Worm (Caenorhabditis elegans) whole organism, late embryonic: ENCODE measurements around the gene T06C12.14.
"Not testable (repeated sequence)": the region's sequence is repeated elsewhere in the genome, so short reads cannot be mapped to it uniquely, and the experiment has no call there.

ENCODE experiments used
- T23F11.4 ChIP-seq: fragments of 200-800 bp; sonication (Bioruptor generic); optimal IDR thresholded peaks from 2 replicates; lab custom pipeline; 2018; ENCODE audit warnings: mild to moderate bottlenecking, missing genetic modification characterization, missing compliant biosample characterization
- Y22D7AL.16 ChIP-seq: sonication (generic microtip); optimal IDR thresholded peaks from 2 replicates; lab custom pipeline; 2016; ENCODE audit warnings: missing genetic modification characterization, missing compliant biosample characterization
- ama-1 ChIP-seq: fragments of 150-350 bp; optimal IDR thresholded peaks from 2 replicates; lab custom pipeline; 2014
- ceh-22 ChIP-seq: sonication (generic microtip); optimal IDR thresholded peaks from 2 replicates; lab custom pipeline; 2017; ENCODE audit warnings: missing biosample characterization, missing genetic modification characterization
- ceh-30 ChIP-seq: fragments of 150-350 bp; optimal IDR thresholded peaks from 2 replicates; lab custom pipeline; 2014; ENCODE audit warnings: missing biosample characterization, missing genetic modification characterization
- ceh-34 ChIP-seq: sonication (generic microtip); optimal IDR thresholded peaks from 2 replicates; lab custom pipeline; 2016; ENCODE audit warnings: mild to moderate bottlenecking, missing genetic modification characterization, missing compliant biosample characterization
- che-1 ChIP-seq: sonication (generic microtip); optimal IDR thresholded peaks from 2 replicates; lab custom pipeline; 2016; ENCODE audit warnings: mild to moderate bottlenecking, missing genetic modification characterization, missing compliant biosample characterization
- dmd-4 ChIP-seq: sonication (generic microtip); optimal IDR thresholded peaks from 2 replicates; lab custom pipeline; 2016; ENCODE audit warnings: borderline replicate concordance, missing genetic modification characterization, missing compliant biosample characterization
- dve-1 ChIP-seq: sonication (generic microtip); optimal IDR thresholded peaks from 2 replicates; lab custom pipeline; 2017; ENCODE audit warnings: antibody characterized with exemption, mild to moderate bottlenecking, missing genetic modification characterization, missing compliant biosample characterization
- elt-2 ChIP-seq: sonication (generic microtip); optimal IDR thresholded peaks from 2 replicates; lab custom pipeline; 2016; ENCODE audit warnings: missing genetic modification reagents, missing genetic modification characterization, missing compliant biosample characterization
- elt-4 ChIP-seq: sonication (generic microtip); optimal IDR thresholded peaks from 2 replicates; lab custom pipeline; 2016; ENCODE audit warnings: missing genetic modification characterization, missing compliant biosample characterization
- eyg-1 ChIP-seq: sonication (generic microtip); optimal IDR thresholded peaks from 2 replicates; lab custom pipeline; 2016; ENCODE audit warnings: missing genotype, missing genetic modification characterization, missing compliant biosample characterization
- fkh-6 ChIP-seq: sonication (generic microtip); optimal IDR thresholded peaks from 2 replicates; lab custom pipeline; 2016; ENCODE audit warnings: missing genetic modification characterization, missing compliant biosample characterization
- gmeb-2 ChIP-seq: sonication (generic microtip); optimal IDR thresholded peaks from 2 replicates; lab custom pipeline; 2016; ENCODE audit warnings: missing genetic modification characterization, inconsistent platforms, missing compliant biosample characterization
- hlh-15 ChIP-seq: sonication (generic microtip); optimal IDR thresholded peaks from 2 replicates; lab custom pipeline; 2016; ENCODE audit warnings: missing genetic modification characterization, missing compliant biosample characterization
- hlh-8 ChIP-seq: sonication (generic microtip); optimal IDR thresholded peaks from 2 replicates; lab custom pipeline; 2016; ENCODE audit warnings: missing genotype, missing genetic modification characterization, missing compliant biosample characterization
- npax-4 ChIP-seq: sonication (generic microtip); optimal IDR thresholded peaks from 2 replicates; lab custom pipeline; 2016; ENCODE audit warnings: missing genetic modification characterization, missing compliant biosample characterization
- pat-9 ChIP-seq: fragments of 200-800 bp; sonication (Bioruptor generic); optimal IDR thresholded peaks from 2 replicates; lab custom pipeline; 2018; ENCODE audit warnings: mild to moderate bottlenecking, missing genetic modification characterization, moderate library complexity, missing compliant biosample characterization
- pha-4 ChIP-seq: fragments of 150-350 bp; optimal IDR thresholded peaks from 2 replicates; lab custom pipeline; 2018; ENCODE audit warnings: missing biosample characterization, missing genetic modification reagents, missing genetic modification characterization
- rnt-1 ChIP-seq: sonication (generic microtip); optimal IDR thresholded peaks from 2 replicates; lab custom pipeline; 2016; ENCODE audit warnings: missing genetic modification characterization, missing compliant biosample characterization
- sox-2 ChIP-seq: fragments of 200-800 bp; sonication (Bioruptor generic); IDR thresholded peaks from 2 replicates; pipeline ENCODE4 v1.3.6; 2022; ENCODE audit warnings: missing genetic modification reagents, missing genetic modification characterization, missing compliant biosample characterization
- sox-4 ChIP-seq: sonication (generic microtip); optimal IDR thresholded peaks from 2 replicates; lab custom pipeline; 2017; ENCODE audit warnings: mild to moderate bottlenecking, missing genetic modification characterization, inconsistent platforms, missing compliant biosample characterization
- tbx-2 ChIP-seq: sonication (generic microtip); optimal IDR thresholded peaks from 2 replicates; lab custom pipeline; 2016; ENCODE audit warnings: missing genetic modification characterization, missing compliant biosample characterization
- tbx-7 ChIP-seq: sonication (generic microtip); optimal IDR thresholded peaks from 2 replicates; lab custom pipeline; 2016; ENCODE audit warnings: missing genotype, missing genetic modification characterization, missing compliant biosample characterization
- ttx-3 ChIP-seq: sonication (generic microtip); optimal IDR thresholded peaks from 2 replicates; lab custom pipeline; 2016; ENCODE audit warnings: missing genetic modification reagents, missing genetic modification characterization, missing compliant biosample characterization
- unc-3 ChIP-seq, 2 experiments: fragments of 200-800 bp in 1 of 2; sonication (Bioruptor generic) in 1 of 2; sonication (generic microtip) in 1 of 2; conservative IDR thresholded peaks in 1 of 2; optimal IDR thresholded peaks in 1 of 2; 2 replicates each; pipeline versions ENCODE4 v1.3.6 to Lab custom; 2016 to 2022; ENCODE audit warnings: missing compliant biosample characterization in 2 of 2, missing genetic modification characterization in 2 of 2, missing genetic modification reagents in 1 of 2
- unc-42 ChIP-seq: sonication (generic microtip); optimal IDR thresholded peaks from 2 replicates; lab custom pipeline; 2016; ENCODE audit warnings: missing genotype, missing genetic modification characterization, missing compliant biosample characterization
- zip-5 ChIP-seq: sonication (generic microtip); optimal IDR thresholded peaks from 2 replicates; lab custom pipeline; 2016; ENCODE audit warnings: missing genetic modification characterization, missing compliant biosample characterization

The T06C12.14 gene

ce11 chrV:15929882-15930281, 30.1 kb downstream of the T06C12.14 start, which contains the start of gene srbc-77:
TSS of gene srbc-77 (plus strand) at chrV:15930182.
- not testable (repeated sequence) for TF ChIP-seq sox-2 (GFP tag; lab: Robert Waterston, UW); tbx-2 (tag; lab: Kevin White, UChicago); ama-1 (lab: Kevin White, UChicago)

DNA sequence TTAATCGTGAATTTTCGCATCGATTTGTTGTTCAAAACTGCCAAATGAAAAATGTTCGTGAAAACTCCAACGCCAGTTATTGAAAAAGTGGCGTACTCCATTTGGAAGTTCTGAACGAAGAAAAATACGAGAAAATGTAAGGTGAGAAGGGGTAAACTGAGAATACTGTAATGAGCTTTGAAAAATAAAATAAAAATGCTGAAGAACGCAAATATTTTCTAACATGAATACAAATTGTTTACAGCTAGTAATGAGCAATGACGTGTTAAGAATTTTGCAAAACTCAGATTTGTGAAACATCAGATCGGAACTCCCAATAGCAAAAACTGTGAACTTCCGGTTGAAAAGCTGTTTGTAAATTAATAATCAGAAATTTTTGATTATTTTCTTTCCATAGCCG, 32.6 kb downstream of the T06C12.14 start, which contains the start of gene srw-26:
Gene srw-26 (minus strand): TSS at position 101 of the 400 bp plus-strand sequence.
- no peak for TF ChIP-seq ceh-22 (tag; lab: Kevin White, UChicago)
- no peak for TF ChIP-seq T23F11.4 (GFP tag; lab: Kevin White, UChicago)
- no peak for TF ChIP-seq zip-5 (tag; lab: Kevin White, UChicago)
- no peak for TF ChIP-seq unc-42 (tag; lab: Kevin White, UChicago)
- TF ChIP-seq eyg-1 (tag; lab: Kevin White, UChicago), result no peak
- TF ChIP-seq sox-4, result no peak
- TF ChIP-seq dve-1, result no peak
- TF ChIP-seq Y22D7AL.16 (tag; lab: Kevin White, UChicago), result no peak
- TF ChIP-seq hlh-8, result no peak
- TF ChIP-seq fkh-6 (tag; lab: Kevin White, UChicago), result no peak

- TF ChIP-seq ceh-30 (tag; lab: Kevin White, UChicago) (no peak), ceh-34 (tag; lab: Kevin White, UChicago) (no peak), rnt-1 (tag; lab: Kevin White, UChicago) (no peak), dmd-4 (tag; lab: Kevin White, UChicago) (no peak), sox-4 (no peak), unc-3 (GFP tag; conservative IDR thresholded peaks at IDR 0.05; lab: Robert Waterston, UW) (no peak), unc-3 (tag; optimal IDR thresholded peaks at IDR 0.05; lab: Kevin White, UChicago) (no peak), tbx-7 (no peak), elt-4 (tag; lab: Kevin White, UChicago) (no peak), Y22D7AL.16 (tag; lab: Kevin White, UChicago) (no peak), npax-4 (tag; lab: Kevin White, UChicago) (no peak), pha-4 (tag; lab: Kevin White, UChicago) (no peak), hlh-15 (tag; lab: Kevin White, UChicago) (no peak)
These were observed 40.5 kb downstream of the T06C12.14 start, which contains the start of gene srw-55 for ce11 chrV:15940254-15940653. TSS of gene srw-55 (minus strand) at chrV:15940354.

ce11 chrV:15943125-15943524, 43.3 kb downstream of the T06C12.14 start, which contains the start of gene srw-53:
TSS of gene srw-53 (plus strand) at chrV:15943425.
- TF ChIP-seq gmeb-2 (no peak), sox-2 (GFP tag; lab: Robert Waterston, UW) (no peak), ttx-3 (tag; lab: Kevin White, UChicago) (no peak), elt-2 (tag; lab: Kevin White, UChicago) (no peak), che-1 (tag; lab: Kevin White, UChicago) (no peak), pat-9 (no peak)
